Fruit fly (Drosophila melanogaster): ENCODE results near the gene Hsc70-2.

Hsc70-2 gene

DNA sequence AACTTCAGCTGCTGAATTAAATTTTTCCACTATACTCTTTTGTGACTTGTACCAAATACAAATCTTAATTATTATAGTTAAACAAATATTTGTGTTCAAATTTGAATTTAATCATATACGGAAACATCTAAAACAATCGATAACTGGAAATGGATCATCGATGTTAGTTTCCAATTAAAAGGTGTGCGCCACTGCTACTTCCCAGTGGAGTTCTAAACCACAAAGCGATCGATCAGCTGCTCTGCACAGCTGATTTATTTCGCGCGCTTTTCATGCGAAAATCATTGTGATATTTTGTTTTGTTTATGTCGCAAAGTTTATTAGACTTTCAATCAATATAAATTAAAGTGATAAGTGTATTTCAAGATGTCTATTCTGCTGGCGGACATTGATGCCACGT, 43.8 kb downstream of the Hsc70-2 start, which contains the start of gene timeout (continued):
- TF ChIP-seq amos (GFP tag; IDR thresholded peaks at IDR 0.05; ENCODE audit: partially characterized antibody) (peak; percentile 71), CG32767 (GFP tag; IDR thresholded peaks at IDR 0.05) (no peak), CG1792 (GFP tag; optimal IDR thresholded peaks at IDR 0.05) (no peak), tx (GFP tag; optimal IDR thresholded peaks at IDR 0.05) (no peak), CG6683 (GFP tag; optimal IDR thresholded peaks at IDR 0.05) (no peak), CG12071 (GFP tag; optimal IDR thresholded peaks at IDR 0.05) (no peak), pum (GFP tag; optimal IDR thresholded peaks at IDR 0.05) (no peak), Bgb (GFP tag; IDR thresholded peaks at IDR 0.05; ENCODE audit: partially characterized antibody) (peak; percentile 70), trh (GFP tag; optimal IDR thresholded peaks at IDR 0.05) (no peak), lov (optimal IDR thresholded peaks at IDR 0.05) (no peak), lov (GFP tag; IDR thresholded peaks at IDR 0.05) (no peak), CG8281 (tag; optimal IDR thresholded peaks at IDR 0.05) (no peak), cwo (GFP tag; optimal IDR thresholded peaks at IDR 0.05) (no peak), NC2β (GFP tag; optimal IDR thresholded peaks at IDR 0.05) (no peak), HmgD (GFP tag; optimal IDR thresholded peaks at IDR 0.05) (no peak), phol (tag; optimal IDR thresholded peaks at IDR 0.05) (peak; percentile 48), gem (tag; optimal IDR thresholded peaks at IDR 0.05) (no peak), CG9727 (GFP tag; optimal IDR thresholded peaks at IDR 0.05) (no peak), Bdp1 (GFP tag; optimal IDR thresholded peaks at IDR 0.05) (no peak), schlank (tag; optimal IDR thresholded peaks at IDR 0.05) (no peak), Lpt (GFP tag; optimal IDR thresholded peaks at IDR 0.05) (no peak), CG7963 (GFP tag; IDR thresholded peaks at IDR 0.05; ENCODE audit: partially characterized antibody) (no peak; the same call in 2 of the 3 replicates), CG6272 (GFP tag; IDR thresholded peaks at IDR 0.05) (no peak), Hand (GFP tag; optimal IDR thresholded peaks at IDR 0.05) (no peak), HHEX (GFP tag; optimal IDR thresholded peaks at IDR 0.05) (no peak), mld (GFP tag; IDR thresholded peaks at IDR 0.05; ENCODE audit: partially characterized antibody) (no peak), CG5953 (GFP tag; IDR thresholded peaks at IDR 0.05) (no peak), CG18619 (GFP tag; optimal IDR thresholded peaks at IDR 0.05) (no peak), CG6765 (GFP tag; optimal IDR thresholded peaks at IDR 0.05) (no peak), CG32532 (GFP tag; IDR thresholded peaks at IDR 0.05) (no peak), mam (GFP tag; optimal IDR thresholded peaks at IDR 0.05) (no peak), aop (GFP tag; IDR thresholded peaks at IDR 0.05) (no peak), CG15601 (tag; optimal IDR thresholded peaks at IDR 0.05) (no peak), al (GFP tag; IDR thresholded peaks at IDR 0.05) (no peak), CG18599 (GFP tag; optimal IDR thresholded peaks at IDR 0.05) (no peak), sisA (GFP tag; IDR thresholded peaks at IDR 0.05) (no peak), tio (GFP tag; optimal IDR thresholded peaks at IDR 0.05) (no peak), pb (GFP tag; optimal IDR thresholded peaks at IDR 0.05) (no peak), CG10959 (GFP tag; IDR thresholded peaks at IDR 0.05) (no peak), Hsf (GFP tag; optimal IDR thresholded peaks at IDR 0.05) (no peak), ro (GFP tag; IDR thresholded peaks at IDR 0.05) (no peak), exex (tag; optimal IDR thresholded peaks at IDR 0.05) (no peak)

- TF ChIP-seq HmgZ (tag; optimal IDR thresholded peaks at IDR 0.05) (no peak), CG6791 (GFP tag; IDR thresholded peaks at IDR 0.05; ENCODE audit: partially characterized antibody) (0 out of 3 replicates have a peak, but pooled peaks have one; percentile 8), ken (GFP tag; IDR thresholded peaks at IDR 0.05) (0 out of 3 replicates have a peak, but pooled peaks have one; percentile 26), kah (GFP tag; optimal IDR thresholded peaks at IDR 0.05) (no peak), CG11560 (tag; IDR thresholded peaks at IDR 0.05) (no peak), ato (GFP tag; IDR thresholded peaks at IDR 0.05; ENCODE audit: partially characterized antibody) (no peak), Dp (GFP tag; optimal IDR thresholded peaks at IDR 0.05) (no peak)
Measured at dm6 chr3R:13088942-13089341, 44.4 kb downstream of the Hsc70-2 start, which contains the start of gene CG34308. Gene CG34308, plus strand, starts transcription at chr3R:13089242.

Data from whole organism, embryonic.